Worm (Caenorhabditis elegans) whole organism, L2 larva: ENCODE results near the gene F14E5.8.

Experiments
- C34F6.9 ChIP-seq: fragments of 150-350 bp; optimal IDR thresholded peaks from 2 replicates; lab custom pipeline; 2014; ENCODE audit warnings: missing biosample characterization, missing genetic modification characterization
- ZK546.5 ChIP-seq: sonication (generic microtip); optimal IDR thresholded peaks from 2 replicates; lab custom pipeline; 2017; ENCODE audit warnings: missing biosample characterization, missing genetic modification characterization
- aly-2 ChIP-seq: fragments of 150-350 bp; optimal IDR thresholded peaks from 2 replicates; lab custom pipeline; 2014; ENCODE audit warnings: missing biosample characterization, missing genetic modification characterization
- ama-1 ChIP-seq: fragments of 150-350 bp; optimal IDR thresholded peaks from 2 replicates; lab custom pipeline; 2018; ENCODE audit warnings: inconsistent platforms
- ceh-16 ChIP-seq: fragments of 150-350 bp; optimal IDR thresholded peaks from 2 replicates; lab custom pipeline; 2014; ENCODE audit warnings: missing biosample characterization, missing genetic modification characterization
- ceh-82 ChIP-seq: fragments of 150-350 bp; optimal IDR thresholded peaks from 2 replicates; lab custom pipeline; 2014; ENCODE audit warnings: missing biosample characterization, missing genetic modification characterization
- crh-2 ChIP-seq: sonication (generic microtip); optimal IDR thresholded peaks from 2 replicates; lab custom pipeline; 2017; ENCODE audit warnings: missing biosample characterization, missing genetic modification characterization
- dmd-4 ChIP-seq: sonication (generic microtip); optimal IDR thresholded peaks from 2 replicates; lab custom pipeline; 2017; ENCODE audit warnings: missing biosample characterization, missing genetic modification characterization
- egl-27 ChIP-seq: sonication (generic microtip); optimal IDR thresholded peaks from 3 replicates; lab custom pipeline; 2017; ENCODE audit warnings: missing biosample characterization, missing genetic modification reagents, missing genetic modification characterization
- elt-1 ChIP-seq: fragments of 150-350 bp; optimal IDR thresholded peaks from 2 replicates; lab custom pipeline; 2014; ENCODE audit warnings: missing biosample characterization, missing genetic modification characterization
- elt-3 ChIP-seq: sonication (generic microtip); optimal IDR thresholded peaks from 2 replicates; lab custom pipeline; 2017; ENCODE audit warnings: missing biosample characterization, missing genetic modification characterization
- fos-1 ChIP-seq: fragments of 150-350 bp; optimal IDR thresholded peaks from 2 replicates; lab custom pipeline; 2014; ENCODE audit warnings: missing biosample characterization, missing genetic modification characterization
- gmeb-1 ChIP-seq: fragments of 150-350 bp; optimal IDR thresholded peaks from 2 replicates; lab custom pipeline; 2014; ENCODE audit warnings: missing biosample characterization, missing genetic modification characterization
- lin-11 ChIP-seq: fragments of 150-350 bp; sonication (generic microtip); optimal IDR thresholded peaks from 2 replicates; lab custom pipeline; 2014; ENCODE audit warnings: missing biosample characterization, missing genetic modification characterization, inconsistent platforms, mixed read lengths
- lin-13 ChIP-seq: fragments of 150-350 bp; optimal IDR thresholded peaks from 2 replicates; lab custom pipeline; 2014; ENCODE audit warnings: missing biosample characterization, missing genetic modification reagents, missing genetic modification characterization
- lin-39 ChIP-seq: fragments of 150-350 bp; optimal IDR thresholded peaks from 2 replicates; lab custom pipeline; 2014; ENCODE audit warnings: missing biosample characterization, missing genetic modification reagents, missing genetic modification characterization
- mab-5 ChIP-seq: fragments of 150-350 bp; optimal IDR thresholded peaks from 2 replicates; lab custom pipeline; 2014; ENCODE audit warnings: missing biosample characterization, missing genetic modification characterization
- mbf-1 ChIP-seq: sonication (generic microtip); optimal IDR thresholded peaks from 2 replicates; lab custom pipeline; 2017; ENCODE audit warnings: missing biosample characterization, missing genetic modification characterization
- mdl-1 ChIP-seq, 2 experiments: fragments of 150-350 bp in 1 of 2; sonication (generic microtip) in 1 of 2; optimal IDR thresholded peaks; 2 replicates each; lab custom pipeline; 2017; ENCODE audit warnings: missing biosample characterization in 2 of 2, missing genetic modification characterization in 2 of 2
- nhr-10 ChIP-seq: sonication (generic microtip); optimal IDR thresholded peaks from 2 replicates; lab custom pipeline; 2017; ENCODE audit warnings: missing biosample characterization, missing genetic modification characterization
- nhr-12 ChIP-seq: fragments of 150-350 bp; optimal IDR thresholded peaks from 2 replicates; lab custom pipeline; 2014; ENCODE audit warnings: missing biosample characterization, missing genetic modification characterization
- nhr-129 ChIP-seq: fragments of 150-350 bp; optimal IDR thresholded peaks from 2 replicates; lab custom pipeline; 2014; ENCODE audit warnings: missing biosample characterization, missing genetic modification characterization
- nhr-21 ChIP-seq: fragments of 150-350 bp; optimal IDR thresholded peaks from 2 replicates; lab custom pipeline; 2014; ENCODE audit warnings: missing biosample characterization, missing genetic modification characterization
- nhr-23 ChIP-seq: fragments of 150-350 bp; optimal IDR thresholded peaks from 2 replicates; lab custom pipeline; 2014; ENCODE audit warnings: missing biosample characterization, missing genetic modification reagents, missing genetic modification characterization
- skn-1 ChIP-seq: sonication (generic microtip); optimal IDR thresholded peaks from 2 replicates; lab custom pipeline; 2017; ENCODE audit warnings: missing biosample characterization, missing genetic modification characterization
- sma-3 ChIP-seq: sonication (generic microtip); optimal IDR thresholded peaks from 2 replicates; lab custom pipeline; 2016; ENCODE audit warnings: missing genetic modification reagents, missing genetic modification characterization, missing compliant biosample characterization
- sma-9 ChIP-seq, 2 experiments: fragments of 150-350 bp in 1 of 2; sonication (generic microtip) in 1 of 2; optimal IDR thresholded peaks; 2 replicates each; lab custom pipeline; 2014 to 2016; ENCODE audit warnings: missing genetic modification characterization in 2 of 2, mild to moderate bottlenecking in 1 of 2, missing biosample characterization in 1 of 2, missing compliant biosample characterization in 1 of 2, missing genetic modification reagents in 1 of 2, moderate library complexity in 1 of 2
- snpc-4 ChIP-seq: fragments of 150-350 bp; optimal IDR thresholded peaks from 2 replicates; lab custom pipeline; 2014; ENCODE audit warnings: missing biosample characterization, missing genetic modification characterization
- unc-39 ChIP-seq: fragments of 150-350 bp; optimal IDR thresholded peaks from 2 replicates; lab custom pipeline; 2014; ENCODE audit warnings: missing biosample characterization, missing genetic modification characterization
- unc-55 ChIP-seq: fragments of 150-350 bp; sonication (generic microtip); optimal IDR thresholded peaks from 3 replicates; lab custom pipeline; 2014; ENCODE audit warnings: missing biosample characterization, missing genetic modification reagents, missing genetic modification characterization
- unc-62 ChIP-seq: fragments of 150-350 bp; optimal IDR thresholded peaks from 2 replicates; lab custom pipeline; 2014; ENCODE audit warnings: missing biosample characterization, missing genetic modification reagents, missing genetic modification characterization
- zag-1 ChIP-seq: fragments of 150-350 bp; optimal IDR thresholded peaks from 2 replicates; lab custom pipeline; 2014; ENCODE audit warnings: missing biosample characterization, missing genetic modification characterization
- ztf-11 ChIP-seq: sonication (generic microtip); optimal IDR thresholded peaks from 2 replicates; lab custom pipeline; 2017; ENCODE audit warnings: missing biosample characterization, missing genetic modification characterization

The F14E5.8 gene

DNA sequence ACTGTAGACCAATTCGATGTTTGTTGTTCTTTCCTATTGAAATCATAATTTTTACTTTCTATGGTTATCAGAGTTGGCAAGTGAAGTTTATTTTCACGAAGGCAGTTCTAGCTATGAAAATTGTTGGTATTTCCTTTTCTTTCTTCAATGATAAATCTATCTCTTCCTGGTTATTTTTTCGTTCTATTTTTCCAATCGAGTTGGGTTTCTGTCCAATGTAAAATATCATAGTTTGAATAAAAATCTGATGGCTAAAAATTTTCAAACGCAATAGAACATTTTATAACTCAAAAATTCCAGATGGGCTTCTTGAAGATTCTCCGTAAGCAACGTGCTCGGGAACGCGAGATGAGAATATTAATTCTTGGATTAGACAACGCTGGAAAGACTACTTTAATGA, 24.1 kb downstream of the F14E5.8 start, which contains the start of gene evl-20:
Gene evl-20, plus strand, starts transcription at position 301 of the 400 bp plus-strand sequence.
- TF ChIP-seq sma-9 (GFP tag; optimal IDR thresholded peaks at IDR 0.05; lab: Kevin White, UChicago) (no peak), sma-9 (tag; optimal IDR thresholded peaks at IDR 0.05; lab: Kevin White, UChicago) (no peak), nhr-129 (tag; lab: Kevin White, UChicago) (no peak)

DNA sequence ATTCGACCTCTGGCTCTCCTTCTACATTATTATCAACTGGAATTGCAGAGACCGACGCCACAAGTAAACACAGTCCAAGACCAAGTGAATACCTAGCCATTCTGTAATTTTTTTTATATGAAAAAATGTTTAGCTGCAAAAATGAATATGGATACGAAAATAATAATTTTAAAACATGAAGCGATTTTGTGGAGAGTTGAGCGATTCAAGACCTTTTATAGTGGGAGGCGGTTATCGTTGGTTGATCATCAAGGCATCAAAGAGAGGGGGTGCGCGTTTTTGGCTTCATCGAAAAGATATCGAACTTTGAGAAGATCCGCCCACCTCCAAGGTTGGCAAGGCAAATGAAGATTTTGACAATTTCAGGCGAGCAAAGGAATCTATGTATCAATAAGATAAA, 26.8 kb downstream of the F14E5.8 start, which contains the start of gene cut-3:
Gene cut-3, minus strand, starts transcription at position 101 of the 400 bp plus-strand sequence.
- no peak for TF ChIP-seq snpc-4 (tag; lab: Kevin White, UChicago)
- TF ChIP-seq ceh-16 (tag; lab: Kevin White, UChicago): no peak
- no peak for TF ChIP-seq nhr-21 (tag; lab: Kevin White, UChicago)
- no peak for TF ChIP-seq zag-1 (tag; lab: Kevin White, UChicago)
- no peak for TF ChIP-seq aly-2
- no peak for TF ChIP-seq elt-3 (tag; lab: Kevin White, UChicago)
- no peak for TF ChIP-seq unc-62
- TF ChIP-seq crh-2 (tag; lab: Kevin White, UChicago): no peak
- TF ChIP-seq egl-27 (tag; lab: Kevin White, UChicago): no peak
- TF ChIP-seq lin-11 (tag; lab: Kevin White, UChicago): no peak
- TF ChIP-seq nhr-10 (tag; lab: Kevin White, UChicago): no peak
- TF ChIP-seq nhr-23 (tag; lab: Kevin White, UChicago): no peak
- TF ChIP-seq lin-13 (GFP tag; lab: Kevin White, UChicago): no peak
- TF ChIP-seq ama-1 (lab: Kevin White, UChicago): no peak
- TF ChIP-seq fos-1 (tag; lab: Kevin White, UChicago): no peak
- TF ChIP-seq mdl-1 (tag; optimal IDR thresholded peaks at IDR 0.05; lab: Kevin White, UChicago): no peak

DNA sequence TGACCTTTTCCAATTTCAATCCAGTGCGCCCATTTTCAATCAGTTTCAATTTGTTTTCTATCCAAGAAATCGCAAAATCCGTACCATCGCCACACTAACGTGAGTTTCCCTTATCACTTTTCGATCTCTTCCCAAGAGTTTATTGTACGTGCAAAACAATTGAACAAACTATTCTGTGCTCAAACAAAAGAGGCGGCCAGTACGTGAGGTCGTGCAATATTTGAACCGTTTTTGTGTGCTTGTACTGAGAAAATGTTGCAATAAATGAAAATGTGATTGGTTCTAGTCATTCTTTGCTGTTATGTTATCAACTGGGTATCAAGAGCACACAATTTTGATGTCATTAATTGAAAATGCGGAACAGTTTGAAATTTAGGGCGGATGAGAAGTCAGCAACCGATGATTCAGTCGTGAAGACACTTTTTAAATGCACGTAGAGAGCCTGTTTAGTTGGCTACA, 29.8 kb downstream of the F14E5.8 start, which contains the start of gene F22B5.4:
Gene F22B5.4, plus strand, starts transcription at position 51 of the 459 bp plus-strand sequence.
- TF ChIP-seq mab-5 (tag; lab: Kevin White, UChicago): no peak
- no peak for TF ChIP-seq nhr-129 (tag; lab: Kevin White, UChicago)
- TF ChIP-seq lin-39 (tag; lab: Kevin White, UChicago): no peak
- TF ChIP-seq sma-3 (GFP tag; lab: Kevin White, UChicago): no peak
- TF ChIP-seq ztf-11 (tag; lab: Kevin White, UChicago): no peak
- TF ChIP-seq elt-3 (tag; lab: Kevin White, UChicago): no peak
- TF ChIP-seq fos-1 (tag; lab: Kevin White, UChicago): peak; percentile 27
- TF ChIP-seq ceh-16 (tag; lab: Kevin White, UChicago): no peak
- no peak for TF ChIP-seq nhr-23 (tag; lab: Kevin White, UChicago)

DNA sequence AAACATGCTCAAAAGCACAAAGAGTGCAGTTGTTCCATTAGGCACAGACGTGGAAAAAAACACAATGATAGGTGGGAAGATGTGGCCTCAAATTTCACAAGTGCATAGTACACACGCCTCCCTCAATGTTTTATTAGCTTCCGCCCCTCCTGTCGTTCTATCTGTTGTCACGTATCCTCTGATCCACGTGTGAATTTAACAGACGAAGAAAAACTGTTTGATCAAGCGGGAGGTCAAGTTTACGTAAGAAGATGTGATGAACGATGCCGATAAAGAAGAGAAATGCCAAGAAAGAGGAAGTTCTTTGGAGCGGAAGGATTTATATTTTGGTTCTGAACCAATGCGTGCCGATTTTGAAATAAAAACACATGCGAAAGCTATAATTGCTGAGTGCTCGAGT, 30.9 kb downstream of the F14E5.8 start:
- no peak for TF ChIP-seq fos-1 (tag; lab: Kevin White, UChicago)
- no peak for TF ChIP-seq unc-39 (tag; lab: Kevin White, UChicago)
- TF ChIP-seq C34F6.9 (tag; lab: Kevin White, UChicago): peak; percentile 19
- TF ChIP-seq mbf-1 (tag; lab: Kevin White, UChicago): no peak
- no peak for TF ChIP-seq gmeb-1
- TF ChIP-seq elt-1 (tag; lab: Kevin White, UChicago): no peak
- TF ChIP-seq nhr-129 (tag; lab: Kevin White, UChicago): peak; percentile 67
- no peak for TF ChIP-seq dmd-4
- no peak for TF ChIP-seq ZK546.5 (tag; lab: Kevin White, UChicago)
- peak; percentile 21 for TF ChIP-seq sma-9 (GFP tag; optimal IDR thresholded peaks at IDR 0.05; lab: Kevin White, UChicago)
- TF ChIP-seq sma-9 (tag; optimal IDR thresholded peaks at IDR 0.05; lab: Kevin White, UChicago): no peak
- TF ChIP-seq ceh-82 (tag; lab: Kevin White, UChicago): no peak

DNA sequence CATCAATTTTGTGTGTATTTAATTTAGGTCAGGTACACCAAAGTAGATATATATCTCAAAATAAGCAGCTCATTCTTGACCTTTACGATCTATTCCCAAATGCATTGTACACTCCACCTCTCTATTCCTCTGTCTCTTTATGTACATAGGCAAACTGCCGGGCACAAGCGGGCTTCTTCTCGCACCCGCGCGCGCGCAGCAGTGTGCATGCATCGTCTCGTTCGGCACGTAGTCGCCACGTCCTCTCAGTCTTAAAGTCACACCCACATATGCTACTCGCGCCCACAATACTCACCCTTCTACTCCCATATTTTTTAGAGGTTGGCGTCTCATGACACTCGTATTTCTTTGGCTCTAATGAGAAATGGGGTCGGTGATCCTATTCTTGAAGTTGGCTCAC, 31.5 kb downstream of the F14E5.8 start:
- TF ChIP-seq zag-1 (tag; lab: Kevin White, UChicago): peak; percentile 6
- no peak for TF ChIP-seq unc-55 (GFP tag; lab: Kevin White, UChicago)
- peak; percentile 18 for TF ChIP-seq nhr-129 (tag; lab: Kevin White, UChicago)
- peak; percentile 23 for TF ChIP-seq C34F6.9 (tag; lab: Kevin White, UChicago)
- TF ChIP-seq, all 48 proteins: peak for 3

DNA sequence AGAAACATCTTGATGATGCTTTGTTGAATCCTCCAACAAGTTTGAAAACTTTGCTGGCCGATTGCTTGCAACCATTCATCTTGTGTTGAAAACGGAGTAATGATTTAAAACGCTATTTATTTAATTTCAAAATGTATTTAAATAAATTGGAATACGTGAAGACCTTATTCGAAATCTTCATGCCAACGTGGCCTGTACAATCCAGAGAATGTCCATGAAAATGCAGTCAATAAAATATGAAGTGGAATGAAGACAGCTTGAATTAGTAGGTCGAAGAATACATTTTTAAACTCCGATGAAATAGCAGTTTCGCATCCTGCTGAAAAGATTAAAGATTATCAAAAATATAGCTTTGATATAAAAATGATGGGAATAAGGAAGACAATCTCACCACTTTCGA, 34.6 kb downstream of the F14E5.8 start, which contains the start of gene F22B5.5:
Gene F22B5.5, minus strand, starts transcription at position 101 of the 400 bp plus-strand sequence.
- no peak for TF ChIP-seq dmd-4
- no peak for TF ChIP-seq egl-27 (tag; lab: Kevin White, UChicago)
- TF ChIP-seq nhr-21 (tag; lab: Kevin White, UChicago): no peak
- no peak for TF ChIP-seq nhr-10 (tag; lab: Kevin White, UChicago)
- no peak for TF ChIP-seq crh-2 (tag; lab: Kevin White, UChicago)
- no peak for TF ChIP-seq elt-1 (tag; lab: Kevin White, UChicago)
- TF ChIP-seq ztf-11 (tag; lab: Kevin White, UChicago): no peak
- no peak for TF ChIP-seq aly-2
- no peak for TF ChIP-seq nhr-12
- TF ChIP-seq unc-39 (tag; lab: Kevin White, UChicago): no peak
- no peak for TF ChIP-seq lin-11 (tag; lab: Kevin White, UChicago)
- TF ChIP-seq gmeb-1: no peak
- no peak for TF ChIP-seq skn-1 (tag; lab: Kevin White, UChicago)
- TF ChIP-seq nhr-23 (tag; lab: Kevin White, UChicago): no peak
- TF ChIP-seq elt-3 (tag; lab: Kevin White, UChicago): no peak
